Worm (Caenorhabditis elegans) whole organism, young adult: ENCODE results near the gene C28H8.3.

Experiments
- B0035.1 ChIP-seq: sonication (generic microtip); optimal IDR thresholded peaks from 2 replicates; lab custom pipeline; 2016; ENCODE audit warnings: missing genetic modification characterization, mild to moderate bottlenecking, missing compliant biosample characterization, missing genotype, missing genetic modification reagents
- B0261.1 ChIP-seq: sonication (generic microtip); optimal IDR thresholded peaks from 2 replicates; lab custom pipeline; 2016; ENCODE audit warnings: mild to moderate bottlenecking, missing genetic modification characterization, moderate library complexity, missing compliant biosample characterization
- C17E4.6 ChIP-seq: fragments of 200-800 bp; sonication (Bioruptor generic); IDR thresholded peaks from 2 replicates; pipeline ENCODE4 v1.3.6; 2022; ENCODE audit warnings: missing genetic modification reagents, missing genetic modification characterization, missing compliant biosample characterization
- F52B5.7 ChIP-seq: sonication (generic microtip); optimal IDR thresholded peaks from 2 replicates; lab custom pipeline; 2016; ENCODE audit warnings: mild to moderate bottlenecking, missing genetic modification characterization, missing compliant biosample characterization
- K12H6.12 ChIP-seq: fragments of 200-800 bp; sonication (Bioruptor generic); optimal IDR thresholded peaks from 2 replicates; lab custom pipeline; 2018; ENCODE audit warnings: mild to moderate bottlenecking, missing genetic modification characterization, missing compliant biosample characterization
- T07F8.4 ChIP-seq: sonication (generic microtip); optimal IDR thresholded peaks from 2 replicates; lab custom pipeline; 2016; ENCODE audit warnings: mild to moderate bottlenecking, missing genetic modification characterization, moderate library complexity, missing compliant biosample characterization
- T26A5.8 ChIP-seq: sonication (generic microtip); optimal IDR thresholded peaks from 2 replicates; lab custom pipeline; 2016; ENCODE audit warnings: missing genetic modification characterization, missing compliant biosample characterization
- Y53F4B.3 ChIP-seq: fragments of 200-800 bp; sonication (Bioruptor generic); IDR thresholded peaks from 2 replicates; pipeline ENCODE4 v1.3.6; 2022; ENCODE audit warnings: missing genetic modification reagents, missing genetic modification characterization, missing compliant biosample characterization
- Y53G8AR.9 ChIP-seq: fragments of 200-800 bp; sonication (Bioruptor generic); conservative IDR thresholded peaks from 2 replicates; pipeline ENCODE4 v1.3.6; 2022; ENCODE audit warnings: missing genetic modification reagents, missing genetic modification characterization, missing compliant biosample characterization
- Y56A3A.18 ChIP-seq: fragments of 200-800 bp; sonication (Bioruptor generic); IDR thresholded peaks from 2 replicates; pipeline ENCODE4 v1.3.6; 2022; ENCODE audit warnings: missing genetic modification reagents, missing genetic modification characterization, missing compliant biosample characterization
- Y67H2A.10 ChIP-seq: fragments of 200-800 bp; sonication (Bioruptor generic); conservative IDR thresholded peaks from 2 replicates; pipeline ENCODE4 v1.3.6; 2022; ENCODE audit warnings: missing genetic modification reagents, missing genetic modification characterization, missing compliant biosample characterization
- Y79H2A.3 ChIP-seq: fragments of 200-800 bp; sonication (Bioruptor generic); conservative IDR thresholded peaks from 2 replicates; pipeline ENCODE4 v1.3.6; 2022; ENCODE audit warnings: missing genetic modification reagents, missing genetic modification characterization, missing compliant biosample characterization
- Y95B8A.8 ChIP-seq: fragments of 200-800 bp; sonication (Bioruptor generic); IDR thresholded peaks from 2 replicates; pipeline ENCODE4 v1.3.6; 2022; ENCODE audit warnings: missing genetic modification reagents, missing genetic modification characterization, missing compliant biosample characterization
- ama-1 ChIP-seq, 3 experiments: fragments of 150-350 bp in 1 of 3; sonication (generic microtip) in 2 of 3; optimal IDR thresholded peaks; 2 replicates each; lab custom pipeline; 2014 to 2018; ENCODE audit warnings: missing biosample characterization in 2 of 3, missing genetic modification characterization in 2 of 3, missing genetic modification reagents in 2 of 3
- attf-3 ChIP-seq: fragments of 200-800 bp; sonication (Bioruptor generic); conservative IDR thresholded peaks from 2 replicates; pipeline ENCODE4 v1.3.6; 2022; ENCODE audit warnings: missing genetic modification reagents, missing genetic modification characterization, missing compliant biosample characterization
- bed-1 ChIP-seq: fragments of 200-800 bp; sonication (Bioruptor generic); IDR thresholded peaks from 2 replicates; pipeline ENCODE4 v1.3.6; 2022; ENCODE audit warnings: missing genetic modification reagents, missing genetic modification characterization, missing compliant biosample characterization
- cebp-1 ChIP-seq, 2 experiments: fragments of 200-800 bp in 1 of 2; sonication (Bioruptor generic) in 1 of 2; sonication (generic microtip) in 1 of 2; IDR thresholded peaks in 1 of 2; optimal IDR thresholded peaks in 1 of 2; 2 replicates each; pipeline versions ENCODE4 v1.3.6 to Lab custom; 2017 to 2022; ENCODE audit warnings: missing compliant biosample characterization in 2 of 2, missing genetic modification characterization in 2 of 2, mild to moderate bottlenecking in 1 of 2, missing genetic modification reagents in 1 of 2, moderate library complexity in 1 of 2
- cebp-2 ChIP-seq: fragments of 200-800 bp; sonication (Bioruptor generic); IDR thresholded peaks from 2 replicates; pipeline ENCODE4 v1.3.6; 2022; ENCODE audit warnings: missing genetic modification characterization, missing compliant biosample characterization
- ceh-27 ChIP-seq: fragments of 200-800 bp; sonication (Bioruptor generic); optimal IDR thresholded peaks from 2 replicates; lab custom pipeline; 2018; ENCODE audit warnings: mild to moderate bottlenecking, missing genetic modification characterization, moderate library complexity, missing compliant biosample characterization
- ceh-40 ChIP-seq: fragments of 200-800 bp; sonication (Bioruptor generic); IDR thresholded peaks from 2 replicates; pipeline ENCODE4 v1.3.6; 2022; ENCODE audit warnings: missing genetic modification characterization, missing compliant biosample characterization
- die-1 ChIP-seq: sonication (generic microtip); optimal IDR thresholded peaks from 2 replicates; lab custom pipeline; 2016; ENCODE audit warnings: missing genotype, mild to moderate bottlenecking, missing genetic modification characterization, missing compliant biosample characterization
- dox-1 ChIP-seq: fragments of 200-800 bp; sonication (Bioruptor generic); IDR thresholded peaks from 2 replicates; pipeline ENCODE4 v1.3.6; 2022; ENCODE audit warnings: missing genetic modification reagents, missing genetic modification characterization, missing compliant biosample characterization
- dpff-1 ChIP-seq: sonication (generic microtip); optimal IDR thresholded peaks from 2 replicates; lab custom pipeline; 2017; ENCODE audit warnings: mild to moderate bottlenecking, missing genetic modification characterization, missing compliant biosample characterization
- hlh-12 ChIP-seq: sonication (generic microtip); optimal IDR thresholded peaks from 2 replicates; lab custom pipeline; 2016; ENCODE audit warnings: missing genetic modification characterization, missing compliant biosample characterization
- hmg-1.2 ChIP-seq: fragments of 200-800 bp; sonication (Bioruptor generic); IDR thresholded peaks from 2 replicates; pipeline ENCODE4 v1.3.6; 2022; ENCODE audit warnings: missing genetic modification reagents, missing genetic modification characterization, missing compliant biosample characterization
- hsf-1 ChIP-seq: fragments of 200-800 bp; sonication (Bioruptor generic); IDR thresholded peaks from 2 replicates; pipeline ENCODE4 v1.3.6; 2022; ENCODE audit warnings: missing genetic modification reagents, missing genetic modification characterization, missing compliant biosample characterization
- let-526 ChIP-seq: fragments of 200-800 bp; sonication (Bioruptor generic); IDR thresholded peaks from 2 replicates; pipeline ENCODE4 v1.3.6; 2022; ENCODE audit warnings: missing genetic modification reagents, missing genetic modification characterization, missing compliant biosample characterization
- let-607 ChIP-seq, 2 experiments: fragments of 200-800 bp in 1 of 2; sonication (Bioruptor generic) in 1 of 2; sonication (generic microtip) in 1 of 2; optimal IDR thresholded peaks; 2 replicates each; lab custom pipeline; 2016 to 2018; ENCODE audit warnings: mild to moderate bottlenecking in 2 of 2, missing compliant biosample characterization in 2 of 2, missing genetic modification characterization in 2 of 2, moderate library complexity in 2 of 2, missing genotype in 1 of 2
- lin-35 ChIP-seq, 3 experiments: fragments of 150-350 bp in 2 of 3; sonication (generic microtip) in 1 of 3; optimal IDR thresholded peaks; 2 replicates each; lab custom pipeline; 2014 to 2018; ENCODE audit warnings: missing biosample characterization in 3 of 3, missing genetic modification characterization in 3 of 3, missing genetic modification reagents in 3 of 3
- lin-40 ChIP-seq: sonication (generic microtip); optimal IDR thresholded peaks from 2 replicates; lab custom pipeline; 2016; ENCODE audit warnings: missing genetic modification characterization, mild to moderate bottlenecking, missing compliant biosample characterization, missing genotype, missing genetic modification reagents
- lin-54 ChIP-seq: fragments of 200-800 bp; sonication (Bioruptor generic); optimal IDR thresholded peaks from 2 replicates; lab custom pipeline; 2018; ENCODE audit warnings: mild to moderate bottlenecking, missing genetic modification characterization, missing compliant biosample characterization
- lir-1 ChIP-seq: fragments of 200-800 bp; sonication (Bioruptor generic); conservative IDR thresholded peaks from 2 replicates; pipeline ENCODE4 v1.3.6; 2022; ENCODE audit warnings: missing genetic modification reagents, missing genetic modification characterization, missing compliant biosample characterization
- lsl-1 ChIP-seq: fragments of 200-800 bp; sonication (Bioruptor generic); optimal IDR thresholded peaks from 2 replicates; lab custom pipeline; 2018; ENCODE audit warnings: mild to moderate bottlenecking, missing genetic modification characterization, moderate library complexity, missing compliant biosample characterization
- madf-3 ChIP-seq: fragments of 200-800 bp; sonication (Bioruptor generic); IDR thresholded peaks from 2 replicates; pipeline ENCODE4 v1.3.6; 2022; ENCODE audit warnings: missing genetic modification reagents, missing genetic modification characterization, missing compliant biosample characterization
- nfyb-1 ChIP-seq: fragments of 200-800 bp; sonication (Bioruptor generic); IDR thresholded peaks from 2 replicates; pipeline ENCODE4 v1.3.6; 2022; ENCODE audit warnings: missing genetic modification reagents, missing genetic modification characterization, missing compliant biosample characterization
- nhr-27 ChIP-seq: fragments of 200-800 bp; sonication (Bioruptor generic); optimal IDR thresholded peaks from 2 replicates; lab custom pipeline; 2018; ENCODE audit warnings: mild to moderate bottlenecking, missing genetic modification characterization, moderate library complexity, missing compliant biosample characterization
- nhr-80 ChIP-seq: sonication (generic microtip); optimal IDR thresholded peaks from 2 replicates; lab custom pipeline; 2016; ENCODE audit warnings: missing genetic modification characterization, missing compliant biosample characterization
- nhr-90 ChIP-seq: sonication (generic microtip); optimal IDR thresholded peaks from 2 replicates; lab custom pipeline; 2016; ENCODE audit warnings: missing genotype, mild to moderate bottlenecking, missing genetic modification characterization, missing compliant biosample characterization
- pbrm-1 ChIP-seq: fragments of 200-800 bp; sonication (Bioruptor generic); IDR thresholded peaks from 2 replicates; pipeline ENCODE4 v1.3.6; 2022; ENCODE audit warnings: missing genetic modification reagents, missing genetic modification characterization, missing compliant biosample characterization
- rpc-1 ChIP-seq, 2 experiments: fragments of 150-350 bp in 1 of 2; sonication (generic microtip) in 1 of 2; optimal IDR thresholded peaks; 2 replicates each; lab custom pipeline; 2014 to 2018; ENCODE audit warnings: missing biosample characterization in 1 of 2, missing genetic modification characterization in 1 of 2, missing genetic modification reagents in 1 of 2, missing genotype in 1 of 2
- somi-1 ChIP-seq: fragments of 200-800 bp; sonication (Bioruptor generic); optimal IDR thresholded peaks from 2 replicates; lab custom pipeline; 2018; ENCODE audit warnings: mild to moderate bottlenecking, missing genetic modification characterization, missing compliant biosample characterization
- unc-62 ChIP-seq: fragments of 150-350 bp; optimal IDR thresholded peaks from 2 replicates; lab custom pipeline; 2014; ENCODE audit warnings: missing biosample characterization, missing genetic modification reagents, missing genetic modification characterization
- zfh-2 ChIP-seq: fragments of 200-800 bp; sonication (Bioruptor generic); conservative IDR thresholded peaks from 2 replicates; pipeline ENCODE4 v1.3.6; 2022; ENCODE audit warnings: missing genetic modification reagents, missing genetic modification characterization, missing compliant biosample characterization
- zim-3 ChIP-seq: sonication (generic microtip); optimal IDR thresholded peaks from 2 replicates; lab custom pipeline; 2017; ENCODE audit warnings: mild to moderate bottlenecking, missing genetic modification characterization, moderate library complexity, missing compliant biosample characterization
- ztf-25 ChIP-seq: fragments of 200-800 bp; sonication (Bioruptor generic); IDR thresholded peaks from 2 replicates; pipeline ENCODE4 v1.3.6; 2022; ENCODE audit warnings: missing genetic modification reagents, missing genetic modification characterization, missing compliant biosample characterization
- ztf-26 ChIP-seq: sonication (generic microtip); optimal IDR thresholded peaks from 2 replicates; lab custom pipeline; 2017; ENCODE audit warnings: missing genetic modification characterization, missing compliant biosample characterization

C28H8.3 gene

ce11 chrIII:5940525-5940974, 32.0 kb downstream of the C28H8.3 start:
- no peak for TF ChIP-seq Y56A3A.18
- peak; percentile 20 for TF ChIP-seq lin-54 (GFP tag; lab: Kevin White, UChicago)
- no peak for TF ChIP-seq let-607 (tag; optimal IDR thresholded peaks at IDR 0.05; lab: Kevin White, UChicago)
- TF ChIP-seq B0035.1: no peak
- peak; percentile 26 for TF ChIP-seq ztf-26 (tag; lab: Kevin White, UChicago)
- peak; percentile 70; the same call in 1 of the 2 replicates for TF ChIP-seq dox-1 (GFP tag; lab: Robert Waterston, UW)
- no peak for TF ChIP-seq ztf-25 (GFP tag; lab: Robert Waterston, UW)
- no peak for TF ChIP-seq C17E4.6 (GFP tag; lab: Robert Waterston, UW)
- TF ChIP-seq K12H6.12: peak; percentile 41
- TF ChIP-seq nhr-80 (tag; lab: Kevin White, UChicago): peak; percentile 58
- no peak for TF ChIP-seq Y67H2A.10
- TF ChIP-seq lsl-1: no peak
- TF ChIP-seq die-1 (tag; lab: Kevin White, UChicago): peak; percentile 59
- peak; percentile 13 for TF ChIP-seq T07F8.4 (tag; lab: Kevin White, UChicago)
- peak; percentile 71 for TF ChIP-seq pbrm-1
- TF ChIP-seq rpc-1 (optimal IDR thresholded peaks at IDR 0.05; lab: Kevin White, UChicago): no peak
- no peak for TF ChIP-seq rpc-1 (tag; optimal IDR thresholded peaks at IDR 0.05; lab: Kevin White, UChicago)
- TF ChIP-seq B0261.1: no peak
- no peak for TF ChIP-seq Y79H2A.3
- peak; percentile 41 for TF ChIP-seq somi-1 (GFP tag; lab: Kevin White, UChicago)
- peak; percentile 60; the same call in 1 of the 2 replicates for TF ChIP-seq let-526 (GFP tag; lab: Robert Waterston, UW)
- TF ChIP-seq ama-1 (optimal IDR thresholded peaks at IDR 0.05; lab: Kevin White, UChicago): peak; percentile 80
- peak; percentile 12 to 50 for TF ChIP-seq ama-1 (GFP tag; optimal IDR thresholded peaks at IDR 0.05; lab: Kevin White, UChicago)
- TF ChIP-seq zfh-2 (GFP tag; lab: Robert Waterston, UW): 0 out of 2 replicates have a peak, but pooled peaks have one; percentile 6
- 0 out of 2 replicates have a peak, but pooled peaks have one; percentile 5 for TF ChIP-seq bed-1
- TF ChIP-seq hmg-1.2: peak; percentile 60; the same call in 1 of the 2 replicates
- peak; percentile 45 for TF ChIP-seq lin-40
- no peak for TF ChIP-seq hlh-12
- TF ChIP-seq nhr-90: peak; percentile 72
- no peak for TF ChIP-seq unc-62
- peak; percentile 72 for TF ChIP-seq ceh-27 (GFP tag; lab: Kevin White, UChicago)
- TF ChIP-seq Y53G8AR.9 (GFP tag; lab: Robert Waterston, UW): peak; percentile 80
- peak; percentile 22; the same call in 1 of the 2 replicates for TF ChIP-seq cebp-2 (GFP tag; lab: Robert Waterston, UW)
- TF ChIP-seq attf-3: no peak
- TF ChIP-seq T26A5.8: no peak
- TF ChIP-seq zim-3 (tag; lab: Kevin White, UChicago): peak; percentile 66
- peak; percentile 50; the same call in 1 of the 2 replicates for TF ChIP-seq nfyb-1 (GFP tag; lab: Robert Waterston, UW)
- peak; percentile 62 for TF ChIP-seq nhr-27 (tag; lab: Kevin White, UChicago)
- peak; percentile 30 for TF ChIP-seq F52B5.7 (tag; lab: Kevin White, UChicago)
- peak in 1 of 3 experiments; percentile 24 for TF ChIP-seq lin-35 (GFP tag; optimal IDR thresholded peaks at IDR 0.05; lab: Kevin White, UChicago)
- peak; percentile 64; the same call in 1 of the 2 replicates for TF ChIP-seq cebp-1 (GFP tag; IDR thresholded peaks at IDR 0.05; lab: Robert Waterston, UW)
- TF ChIP-seq cebp-1 (tag; optimal IDR thresholded peaks at IDR 0.05; lab: Kevin White, UChicago): peak; percentile 95
- TF ChIP-seq lir-1: no peak
- peak; percentile 22; the same call in 1 of the 2 replicates for TF ChIP-seq ceh-40 (GFP tag; lab: Robert Waterston, UW)
- TF ChIP-seq Y95B8A.8 (GFP tag; lab: Robert Waterston, UW): 0 out of 2 replicates have a peak, but pooled peaks have one; percentile 63
- peak; percentile 24 for TF ChIP-seq madf-3 (GFP tag; lab: Robert Waterston, UW)
- no peak for TF ChIP-seq Y53F4B.3
- TF ChIP-seq dpff-1 (tag; lab: Kevin White, UChicago): no peak
- peak; percentile 51 for TF ChIP-seq hsf-1 (GFP tag; lab: Robert Waterston, UW)
